Fruit fly (Drosophila melanogaster): Measurements from ENCODE around the gene CG7110.
"Not testable (repeated sequence)": the region's sequence is repeated elsewhere in the genome, so short reads cannot be mapped to it uniquely, and the experiment has no call there.

DNA sequence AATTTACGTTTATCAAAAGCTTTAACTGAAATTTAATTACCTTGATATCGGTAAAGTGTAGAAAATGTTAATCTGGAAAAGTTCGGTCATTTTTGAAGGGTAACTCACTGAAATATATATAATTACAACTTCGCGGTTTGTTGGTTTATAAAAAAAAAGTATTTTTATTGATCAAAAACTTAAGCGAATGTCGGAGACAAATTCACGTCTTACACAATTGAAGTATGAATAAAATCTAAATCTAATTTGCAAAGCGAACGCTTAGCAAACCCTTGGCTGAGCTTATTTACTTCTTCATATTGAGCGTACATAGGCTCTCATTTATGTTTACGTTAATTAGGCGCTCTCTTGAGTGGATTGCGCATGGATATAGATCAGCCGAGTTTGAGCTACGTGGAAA, 50.6 kb downstream of the CG7110 start, which contains the start of gene Hsp60D:
- TF ChIP-seq ems (GFP tag; optimal IDR thresholded peaks at IDR 0.05); sens-2 (GFP tag; IDR thresholded peaks at IDR 0.05); CG18764 (GFP tag; optimal IDR thresholded peaks at IDR 0.05); pho (GFP tag; optimal IDR thresholded peaks at IDR 0.05); CG17359 (tag; optimal IDR thresholded peaks at IDR 0.05); fu2 (GFP tag; optimal IDR thresholded peaks at IDR 0.05); sob (GFP tag; IDR thresholded peaks at IDR 0.05); nerfin-2 (GFP tag; IDR thresholded peaks at IDR 0.05; ENCODE audit: partially characterized antibody); NK7.1 (GFP tag; optimal IDR thresholded peaks at IDR 0.05): not testable (repeated sequence)
